Fruit fly (Drosophila melanogaster) whole organism, larva: ENCODE measurements around the gene CG3568.

Source experiments
- noc ChIP-seq: fragments of 200-800 bp; sonication (Bioruptor generic); optimal IDR thresholded peaks from 3 replicates; lab custom pipeline; 2019; ENCODE audit warnings: missing biosample characterization, mild to moderate bottlenecking, missing genetic modification characterization, moderate library complexity

CG3568 gene

dm6 chrX:4542353-4542752 lies at the start of gene CG3568:
CG3568 (plus strand) TSS chrX:4542630.
- no peak for TF ChIP-seq noc (tag; lab: Kevin White, UChicago)

- no peak for TF ChIP-seq noc (tag; lab: Kevin White, UChicago)
Measured at dm6 chrX:4493192-4493900, 49.1 kb upstream of the CG3568 start.

dm6 chrX:4498234-4498633 lies 44.2 kb upstream of the CG3568 start:
- TF ChIP-seq noc (tag; lab: Kevin White, UChicago) = no peak

- no peak for TF ChIP-seq noc (tag; lab: Kevin White, UChicago)
Measured at dm6 chrX:4503542-4503941, 38.9 kb upstream of the CG3568 start.

dm6 chrX:4505318-4505717 lies 37.1 kb upstream of the CG3568 start:
- TF ChIP-seq noc (tag; lab: Kevin White, UChicago) = no peak

- no peak for TF ChIP-seq noc (tag; lab: Kevin White, UChicago)
Measured at dm6 chrX:4507121-4507520, 35.3 kb upstream of the CG3568 start.

- TF ChIP-seq noc (tag; lab: Kevin White, UChicago) = no peak
Measured at dm6 chrX:4508072-4508644, 34.3 kb upstream of the CG3568 start.

- no peak for TF ChIP-seq noc (tag; lab: Kevin White, UChicago)
Measured at dm6 chrX:4511575-4511974, 30.9 kb upstream of the CG3568 start.

dm6 chrX:4520879-4521278 lies 21.6 kb upstream of the CG3568 start:
- no peak for TF ChIP-seq noc (tag; lab: Kevin White, UChicago)

- TF ChIP-seq noc (tag; lab: Kevin White, UChicago) = no peak
Measured at dm6 chrX:4526754-4527153, 15.7 kb upstream of the CG3568 start.

- TF ChIP-seq noc (tag; lab: Kevin White, UChicago) = no peak
Measured at dm6 chrX:4529909-4530308, 12.5 kb upstream of the CG3568 start, which contains the start of gene CG3556. CG3556 (plus strand) TSS chrX:4530231.

dm6 chrX:4534002-4534401 lies 8.4 kb upstream of the CG3568 start:
- no peak for TF ChIP-seq noc (tag; lab: Kevin White, UChicago)

- no peak for TF ChIP-seq noc (tag; lab: Kevin White, UChicago)
Measured at dm6 chrX:4540430-4540932, 1.9 kb upstream of the CG3568 start, which contains the start of the genes rb and CHOp24. rb (minus strand) TSS chrX:4540626. CHOp24 (plus strand) TSS chrX:4540908.

dm6 chrX:4548611-4549120 lies 6.2 kb downstream of the CG3568 start, which contains the start of the genes Usf and CG15912:
Usf (minus strand) TSS chrX:4548794.
CG15912 (plus strand) TSS chrX:4549070.
- no peak for TF ChIP-seq noc (tag; lab: Kevin White, UChicago)

dm6 chrX:4551717-4552116 lies 9.3 kb downstream of the CG3568 start, which contains the start of the genes CG11436 and CG3527:
CG11436 (minus strand) TSS chrX:4551878.
CG3527 (plus strand) TSS chrX:4551973.
- no peak for TF ChIP-seq noc (tag; lab: Kevin White, UChicago)

dm6 chrX:4553999-4554398 lies 11.6 kb downstream of the CG3568 start, which contains the start of gene CG11444:
CG11444 (minus strand) TSS chrX:4554398.
- peak; percentile 26 for TF ChIP-seq noc (tag; lab: Kevin White, UChicago)
